Worm (Caenorhabditis elegans): Measurements from ENCODE around the gene mltn-3.

DNA sequence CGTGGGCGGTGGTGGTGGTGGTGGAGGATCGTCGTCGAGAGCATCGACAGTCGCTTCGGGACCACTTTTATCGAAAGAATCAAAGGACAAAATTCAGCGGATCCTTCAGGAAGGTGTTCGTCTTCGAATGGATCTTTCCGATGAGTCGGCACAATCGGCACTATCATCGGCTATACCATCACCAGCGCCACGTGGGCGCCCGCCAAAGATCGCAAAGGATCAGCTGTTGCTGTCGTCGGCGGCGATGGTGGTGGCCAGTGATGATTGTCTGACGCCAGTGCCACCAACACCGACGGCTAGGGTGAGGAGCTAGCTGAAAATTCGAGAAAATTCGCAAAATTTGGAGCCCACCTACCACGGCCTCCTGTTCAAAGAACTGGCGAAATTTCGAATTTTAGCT, 38.1 kb upstream of the mltn-3 start:
- TF ChIP-seq tab-1 (GFP tag; IDR thresholded peaks at IDR 0.05) (no peak), flt-1 (GFP tag; IDR thresholded peaks at IDR 0.05) (no peak), klf-2 (GFP tag; conservative IDR thresholded peaks at IDR 0.05) (no peak), med-1 (GFP tag; optimal IDR thresholded peaks at IDR 0.05; ENCODE audit: insufficient read depth) (no peak), cog-1 (tag; optimal IDR thresholded peaks at IDR 0.05) (no peak), ztf-23 (GFP tag; IDR thresholded peaks at IDR 0.05) (no peak), ref-1 (GFP tag; conservative IDR thresholded peaks at IDR 0.05) (no peak), T22C8.4 (GFP tag; IDR thresholded peaks at IDR 0.05) (no peak), ztf-29 (GFP tag; IDR thresholded peaks at IDR 0.05) (no peak)
